Worm (Caenorhabditis elegans) whole organism, young adult: ENCODE measurements around the gene C27B7.2.

ENCODE experiments used
- B0019.2 ChIP-seq: fragments of 200-800 bp; sonication (Bioruptor generic); conservative IDR thresholded peaks from 2 replicates; pipeline ENCODE4 v1.3.6; 2022; ENCODE audit warnings: missing genetic modification reagents, missing genetic modification characterization, missing compliant biosample characterization
- C06A6.2 ChIP-seq: fragments of 200-800 bp; sonication (Bioruptor generic); conservative IDR thresholded peaks from 2 replicates; pipeline ENCODE4 v1.3.6; 2022; ENCODE audit warnings: missing genetic modification characterization, missing compliant biosample characterization
- F23B12.7 ChIP-seq: sonication (generic microtip); optimal IDR thresholded peaks from 2 replicates; lab custom pipeline; 2017; ENCODE audit warnings: missing genetic modification characterization, mild to moderate bottlenecking, missing compliant biosample characterization, antibody characterized with exemption, moderate library complexity; ENCODE audit not compliant: insufficient read depth
- F33H1.4 ChIP-seq: fragments of 200-800 bp; sonication (Bioruptor generic); IDR thresholded peaks from 2 replicates; pipeline ENCODE4 v1.3.6; 2022; ENCODE audit warnings: missing genetic modification reagents, missing genetic modification characterization, missing compliant biosample characterization
- F52B5.7 ChIP-seq: sonication (generic microtip); optimal IDR thresholded peaks from 2 replicates; lab custom pipeline; 2016; ENCODE audit warnings: mild to moderate bottlenecking, missing genetic modification characterization, missing compliant biosample characterization
- F55B11.4 ChIP-seq: sonication (generic microtip); optimal IDR thresholded peaks from 2 replicates; lab custom pipeline; 2016; ENCODE audit warnings: missing compliant biosample characterization, missing genetic modification characterization, borderline replicate concordance; ENCODE audit not compliant: insufficient read depth
- F57C9.4 ChIP-seq: sonication (generic microtip); optimal IDR thresholded peaks from 2 replicates; lab custom pipeline; 2017; ENCODE audit warnings: mild to moderate bottlenecking, missing genetic modification characterization, missing compliant biosample characterization
- Y56A3A.18 ChIP-seq: fragments of 200-800 bp; sonication (Bioruptor generic); IDR thresholded peaks from 2 replicates; pipeline ENCODE4 v1.3.6; 2022; ENCODE audit warnings: missing genetic modification reagents, missing genetic modification characterization, missing compliant biosample characterization
- akir-1 ChIP-seq: fragments of 200-800 bp; sonication (Bioruptor generic); optimal IDR thresholded peaks from 2 replicates; lab custom pipeline; 2018; ENCODE audit warnings: mild to moderate bottlenecking, missing genetic modification characterization, moderate library complexity, missing compliant biosample characterization
- aptf-2 ChIP-seq: fragments of 200-800 bp; sonication (Bioruptor generic); conservative IDR thresholded peaks from 2 replicates; pipeline ENCODE4 v1.3.6; 2022; ENCODE audit warnings: missing genetic modification reagents, missing genetic modification characterization, missing compliant biosample characterization
- atf-7 ChIP-seq: sonication (generic microtip); optimal IDR thresholded peaks from 2 replicates; lab custom pipeline; 2017; ENCODE audit warnings: mild to moderate bottlenecking, missing genetic modification characterization, missing compliant biosample characterization
- athp-1 ChIP-seq: sonication (generic microtip); optimal IDR thresholded peaks from 2 replicates; lab custom pipeline; 2017; ENCODE audit warnings: mild to moderate bottlenecking, missing genetic modification characterization, missing compliant biosample characterization
- ceh-58 ChIP-seq: fragments of 200-800 bp; sonication (Bioruptor generic); IDR thresholded peaks from 2 replicates; pipeline ENCODE4 v1.3.6; 2022; ENCODE audit warnings: missing genetic modification characterization, missing compliant biosample characterization
- ceh-79 ChIP-seq: sonication (generic microtip); optimal IDR thresholded peaks from 2 replicates; lab custom pipeline; 2017; ENCODE audit warnings: mild to moderate bottlenecking, missing genetic modification characterization, missing compliant biosample characterization
- dpff-1 ChIP-seq: sonication (generic microtip); optimal IDR thresholded peaks from 2 replicates; lab custom pipeline; 2017; ENCODE audit warnings: mild to moderate bottlenecking, missing genetic modification characterization, missing compliant biosample characterization
- ekl-4 ChIP-seq: fragments of 200-800 bp; sonication (Bioruptor generic); IDR thresholded peaks from 2 replicates; pipeline ENCODE4 v1.3.6; 2022; ENCODE audit warnings: missing genetic modification reagents, missing genetic modification characterization, missing compliant biosample characterization
- fkh-3 ChIP-seq: sonication (generic microtip); optimal IDR thresholded peaks from 2 replicates; lab custom pipeline; 2016; ENCODE audit warnings: mild to moderate bottlenecking, missing genetic modification characterization, missing compliant biosample characterization
- hsf-1 ChIP-seq: fragments of 200-800 bp; sonication (Bioruptor generic); IDR thresholded peaks from 2 replicates; pipeline ENCODE4 v1.3.6; 2022; ENCODE audit warnings: missing genetic modification reagents, missing genetic modification characterization, missing compliant biosample characterization
- lin-26 ChIP-seq: fragments of 200-800 bp; sonication (Bioruptor generic); IDR thresholded peaks from 2 replicates; pipeline ENCODE4 v1.3.6; 2022; ENCODE audit warnings: missing genetic modification reagents, missing genetic modification characterization, missing compliant biosample characterization
- lsl-1 ChIP-seq: fragments of 200-800 bp; sonication (Bioruptor generic); optimal IDR thresholded peaks from 2 replicates; lab custom pipeline; 2018; ENCODE audit warnings: mild to moderate bottlenecking, missing genetic modification characterization, moderate library complexity, missing compliant biosample characterization
- madf-3 ChIP-seq: fragments of 200-800 bp; sonication (Bioruptor generic); IDR thresholded peaks from 2 replicates; pipeline ENCODE4 v1.3.6; 2022; ENCODE audit warnings: missing genetic modification reagents, missing genetic modification characterization, missing compliant biosample characterization
- madf-6 ChIP-seq: fragments of 200-800 bp; sonication (Bioruptor generic); IDR thresholded peaks from 2 replicates; pipeline ENCODE4 v1.3.6; 2022; ENCODE audit warnings: missing genetic modification reagents, missing genetic modification characterization, missing compliant biosample characterization
- madf-8 ChIP-seq: fragments of 200-800 bp; sonication (Bioruptor generic); conservative IDR thresholded peaks from 2 replicates; pipeline ENCODE4 v1.3.6; 2022; ENCODE audit warnings: missing genetic modification reagents, missing genetic modification characterization, missing compliant biosample characterization
- nfya-2 ChIP-seq: fragments of 200-800 bp; sonication (Bioruptor generic); IDR thresholded peaks from 2 replicates; pipeline ENCODE4 v1.3.6; 2022; ENCODE audit warnings: missing genetic modification reagents, missing genetic modification characterization, missing compliant biosample characterization
- nhr-179 ChIP-seq: sonication (generic microtip); optimal IDR thresholded peaks from 2 replicates; lab custom pipeline; 2016; ENCODE audit warnings: mild to moderate bottlenecking, missing genetic modification characterization, missing compliant biosample characterization
- nhr-90 ChIP-seq: sonication (generic microtip); optimal IDR thresholded peaks from 2 replicates; lab custom pipeline; 2016; ENCODE audit warnings: missing genotype, mild to moderate bottlenecking, missing genetic modification characterization, missing compliant biosample characterization
- repo-1 ChIP-seq: sonication (generic microtip); optimal IDR thresholded peaks from 2 replicates; lab custom pipeline; 2017; ENCODE audit warnings: mild to moderate bottlenecking, missing genetic modification characterization, missing compliant biosample characterization
- snpc-1.3 ChIP-seq: sonication (generic microtip); optimal IDR thresholded peaks from 2 replicates; lab custom pipeline; 2017; ENCODE audit warnings: missing genetic modification characterization, mild to moderate bottlenecking, missing compliant biosample characterization, antibody characterized with exemption, moderate library complexity, missing genotype, missing genetic modification reagents; ENCODE audit not compliant: insufficient read depth
- snpc-4 ChIP-seq, 5 experiments: fragments of 150-350 bp in 1 of 5; sonication (generic microtip) in 4 of 5; optimal IDR thresholded peaks; 2 replicates each; lab custom pipeline; 2014 to 2018; ENCODE audit warnings: missing genetic modification characterization in 5 of 5, missing biosample characterization in 3 of 5, antibody characterized with exemption in 2 of 5, mild to moderate bottlenecking in 2 of 5, missing compliant biosample characterization in 2 of 5, missing genotype in 2 of 5, moderate library complexity in 2 of 5, missing genetic modification reagents in 1 of 5
- somi-1 ChIP-seq: fragments of 200-800 bp; sonication (Bioruptor generic); optimal IDR thresholded peaks from 2 replicates; lab custom pipeline; 2018; ENCODE audit warnings: mild to moderate bottlenecking, missing genetic modification characterization, missing compliant biosample characterization
- tbp1 ChIP-seq: fragments of 200-800 bp; sonication (Bioruptor generic); optimal IDR thresholded peaks from 2 replicates; lab custom pipeline; 2018; ENCODE audit warnings: mild to moderate bottlenecking, missing genetic modification characterization, missing compliant biosample characterization
- ztf-22 ChIP-seq: fragments of 200-800 bp; sonication (Bioruptor generic); optimal IDR thresholded peaks from 2 replicates; lab custom pipeline; 2018; ENCODE audit warnings: mild to moderate bottlenecking, missing genetic modification characterization, moderate library complexity, missing compliant biosample characterization

Gene C27B7.2

ce11 chrIV:8906743-8907142 lies 14.1 kb downstream of the C27B7.2 start, which contains the start of gene C27B7.7:
Gene C27B7.7, plus strand, starts transcription at chrIV:8907043.
- no peak for TF ChIP-seq hsf-1 (GFP tag; lab: Robert Waterston, UW)
- no peak for TF ChIP-seq somi-1 (GFP tag; lab: Kevin White, UChicago)
- TF ChIP-seq B0019.2: no peak
- TF ChIP-seq tbp1: no peak
- no peak for TF ChIP-seq athp-1 (tag; lab: Kevin White, UChicago)
- no peak for TF ChIP-seq ekl-4 (GFP tag; lab: Robert Waterston, UW)
- no peak for TF ChIP-seq ztf-22 (GFP tag; lab: Kevin White, UChicago)
- no peak for TF ChIP-seq madf-6 (GFP tag; lab: Robert Waterston, UW)
- no peak for TF ChIP-seq ceh-58
- TF ChIP-seq F55B11.4 (tag; lab: Kevin White, UChicago): no peak
- no peak for TF ChIP-seq snpc-1.3
- no peak for TF ChIP-seq lsl-1 (GFP tag; lab: Kevin White, UChicago)
- TF ChIP-seq aptf-2: no peak
- no peak for TF ChIP-seq madf-3 (GFP tag; lab: Robert Waterston, UW)
- no peak for TF ChIP-seq akir-1
- no peak for TF ChIP-seq snpc-4 (GFP tag; optimal IDR thresholded peaks at IDR 0.05; lab: Kevin White, UChicago)
- no peak for TF ChIP-seq snpc-4 (tag; optimal IDR thresholded peaks at IDR 0.05; lab: Kevin White, UChicago)
- no peak for TF ChIP-seq repo-1 (tag; lab: Kevin White, UChicago)
- TF ChIP-seq F57C9.4: no peak

- peak; percentile 88 for TF ChIP-seq atf-7 (tag; lab: Kevin White, UChicago)
- TF ChIP-seq F33H1.4 (GFP tag; lab: Robert Waterston, UW): no peak
- TF ChIP-seq, all 124 proteins: peak for 1
These were observed 21.5 kb downstream of the C27B7.2 start for ce11 chrIV:8914187-8914586.

- TF ChIP-seq nhr-90 (tag; lab: Kevin White, UChicago): no peak
- no peak for TF ChIP-seq fkh-3
- 0 out of 2 replicates have a peak, but pooled peaks have one; percentile 31 for TF ChIP-seq ceh-58
- no peak for TF ChIP-seq lin-26 (GFP tag; lab: Robert Waterston, UW)
These were observed 23.4 kb downstream of the C27B7.2 start, which contains the start of gene C27B7.9 for ce11 chrIV:8916010-8916409. Gene C27B7.9, minus strand, starts transcription at chrIV:8916110.

- no peak for TF ChIP-seq dpff-1
- TF ChIP-seq nfya-2 (GFP tag; lab: Robert Waterston, UW): no peak
- TF ChIP-seq tbp1: no peak
- TF ChIP-seq B0019.2: no peak
- no peak for TF ChIP-seq nhr-179 (tag; lab: Kevin White, UChicago)
- no peak for TF ChIP-seq F52B5.7 (tag; lab: Kevin White, UChicago)
- TF ChIP-seq C06A6.2 (GFP tag; lab: Robert Waterston, UW): no peak
- TF ChIP-seq ceh-79 (tag; lab: Kevin White, UChicago): no peak
- TF ChIP-seq snpc-1.3: no peak
- no peak for TF ChIP-seq Y56A3A.18 (GFP tag; lab: Robert Waterston, UW)
- no peak for TF ChIP-seq madf-8 (GFP tag; lab: Robert Waterston, UW)
- TF ChIP-seq F23B12.7 (tag; lab: Kevin White, UChicago): no peak
These were observed 26.1 kb downstream of the C27B7.2 start, which contains the start of gene rap-1 for ce11 chrIV:8918790-8919189. Gene rap-1, minus strand, starts transcription at chrIV:8918890.
